Fruit fly (Drosophila melanogaster) S2 (cell line): ENCODE data around the gene beat-IIa.

Source experiments
- CG8478 ChIP-seq: fragments of >200 bp; optimal IDR thresholded peaks from 2 replicates; lab custom pipeline; 2018
- CTCF ChIP-seq, 2 experiments: fragments of >200 bp; optimal IDR thresholded peaks; 2 replicates each; lab custom pipeline; 2018

dm6 chr3R:17394318-17395188 lies 28.6 kb upstream of the beat-IIa start, which contains the start of gene CREG:
- TF ChIP-seq CTCF (optimal IDR thresholded peaks at IDR 0.05; lab: Kevin White, UChicago) (no peak), CG8478 (lab: Kevin White, UChicago) (no peak)
